Fruit fly (Drosophila melanogaster) whole organism, embryonic: ENCODE measurements around the gene Cralbp.
A peak's percentile ranks its signal among the peaks of the same experiment; 100 is the strongest.

Source experiments
- Abd-B ChIP-seq: fragments of 200-800 bp; sonication (Bioruptor generic); optimal IDR thresholded peaks from 2 replicates; lab custom pipeline; 2018; ENCODE audit warnings: missing biosample characterization, mild to moderate bottlenecking, missing genetic modification characterization, moderate library complexity
- Adf1 ChIP-seq: fragments of 200-800 bp; sonication (Bioruptor generic); IDR thresholded peaks from 2 replicates; pipeline ENCODE4 v1.3.6; 2022; ENCODE audit warnings: missing biosample characterization, missing genetic modification characterization
- B-H2 ChIP-seq: fragments of 200-800 bp; sonication (Bioruptor generic); optimal IDR thresholded peaks from 2 replicates; lab custom pipeline; 2018; ENCODE audit warnings: missing biosample characterization, mild to moderate bottlenecking, missing genetic modification characterization
- CG10543 ChIP-seq: fragments of 200-800 bp; sonication (Bioruptor generic); optimal IDR thresholded peaks from 3 replicates; lab custom pipeline; 2017; ENCODE audit warnings: missing biosample characterization, mild to moderate bottlenecking, missing genetic modification characterization, moderate library complexity
- CG15011 ChIP-seq: fragments of 200-800 bp; sonication (Bioruptor generic); optimal IDR thresholded peaks from 3 replicates; lab custom pipeline; 2018; ENCODE audit warnings: missing biosample characterization, mild to moderate bottlenecking, missing genetic modification characterization
- CG15514 ChIP-seq: fragments of 200-800 bp; sonication (Bioruptor generic); optimal IDR thresholded peaks from 3 replicates; lab custom pipeline; 2017; ENCODE audit warnings: missing biosample characterization, missing genetic modification characterization, mild to moderate bottlenecking, moderate library complexity, missing genetic modification reagents
- CG18599 ChIP-seq: fragments of 200-800 bp; sonication (Bioruptor generic); optimal IDR thresholded peaks from 3 replicates; lab custom pipeline; 2017; ENCODE audit warnings: missing biosample characterization, missing genetic modification characterization, mild to moderate bottlenecking, moderate library complexity, missing genetic modification reagents
- CG2678 ChIP-seq: fragments of 200-800 bp; sonication (Bioruptor generic); optimal IDR thresholded peaks from 3 replicates; lab custom pipeline; 2019; ENCODE audit warnings: missing biosample characterization, mild to moderate bottlenecking, missing genetic modification characterization, moderate library complexity
- CG30431 ChIP-seq: fragments of 200-800 bp; sonication (Bioruptor generic); optimal IDR thresholded peaks from 2 replicates; lab custom pipeline; 2017; ENCODE audit warnings: missing biosample characterization, missing genetic modification characterization
- CG31365 ChIP-seq: fragments of 200-800 bp; sonication (Bioruptor generic); optimal IDR thresholded peaks from 2 replicates; lab custom pipeline; 2018; ENCODE audit warnings: missing biosample characterization, mild to moderate bottlenecking, missing genetic modification characterization
- CG32772 ChIP-seq: fragments of 200-800 bp; sonication (Bioruptor generic); IDR thresholded peaks from 2 replicates; pipeline ENCODE4 v1.3.6; 2022; ENCODE audit warnings: missing biosample characterization, missing genetic modification characterization
- CG34224 ChIP-seq: fragments of 200-800 bp; sonication (Bioruptor generic); IDR thresholded peaks from 3 replicates; pipeline ENCODE4 v1.3.6; 2022; ENCODE audit warnings: missing biosample characterization, missing genetic modification characterization; ENCODE audit not compliant: partially characterized antibody
- CG4282 ChIP-seq: fragments of 200-800 bp; sonication (Bioruptor generic); optimal IDR thresholded peaks from 2 replicates; lab custom pipeline; 2016; ENCODE audit warnings: missing biosample characterization, missing genetic modification characterization
- CG4617 ChIP-seq: fragments of 200-800 bp; sonication (Bioruptor generic); optimal IDR thresholded peaks from 3 replicates; lab custom pipeline; 2016; ENCODE audit warnings: missing biosample characterization, missing genetic modification characterization, borderline replicate concordance
- CG6254 ChIP-seq: fragments of 200-800 bp; sonication (Bioruptor generic); optimal IDR thresholded peaks from 3 replicates; lab custom pipeline; 2017; ENCODE audit warnings: mild to moderate bottlenecking, missing biosample characterization, missing genetic modification reagents, missing genetic modification characterization
- CG8359 ChIP-seq: fragments of 200-800 bp; sonication (Bioruptor generic); optimal IDR thresholded peaks from 2 replicates; lab custom pipeline; 2017; ENCODE audit warnings: missing biosample characterization, mild to moderate bottlenecking, missing genetic modification characterization, borderline replicate concordance
- Dip2 ChIP-seq: fragments of 200-800 bp; sonication (Bioruptor generic); IDR thresholded peaks from 2 replicates; pipeline ENCODE4 v1.3.6; 2022; ENCODE audit warnings: missing biosample characterization, missing genetic modification characterization
- Dip3 ChIP-seq: fragments of 200-800 bp; sonication (Bioruptor generic); optimal IDR thresholded peaks from 3 replicates; lab custom pipeline; 2016; ENCODE audit warnings: missing biosample characterization, missing genetic modification characterization
- Drgx ChIP-seq: fragments of 200-800 bp; sonication (Bioruptor generic); IDR thresholded peaks from 2 replicates; pipeline ENCODE4 v1.3.6; 2022; ENCODE audit warnings: missing biosample characterization, missing genetic modification characterization
- Fer1 ChIP-seq: fragments of 200-800 bp; sonication (Bioruptor generic); optimal IDR thresholded peaks from 2 replicates; lab custom pipeline; 2017; ENCODE audit warnings: missing biosample characterization, mild to moderate bottlenecking, missing genetic modification characterization
- HHEX ChIP-seq: fragments of 200-800 bp; sonication (Bioruptor generic); optimal IDR thresholded peaks from 3 replicates; lab custom pipeline; 2017; ENCODE audit warnings: missing biosample characterization, mild to moderate bottlenecking, missing genetic modification characterization, missing genetic modification reagents
- Nf-YB ChIP-seq: fragments of 200-800 bp; sonication (Bioruptor generic); optimal IDR thresholded peaks from 3 replicates; lab custom pipeline; 2019; ENCODE audit warnings: missing biosample characterization, mild to moderate bottlenecking, missing genetic modification characterization, moderate library complexity
- Poxn ChIP-seq: fragments of 200-800 bp; sonication (Bioruptor generic); IDR thresholded peaks from 2 replicates; pipeline ENCODE4 v1.3.6; 2022; ENCODE audit warnings: missing biosample characterization, missing genetic modification characterization
- Sin3A ChIP-seq: fragments of >200 bp; optimal IDR thresholded peaks from 2 replicates; lab custom pipeline; 2018
- Xbp1 ChIP-seq: fragments of 200-800 bp; sonication (Bioruptor generic); optimal IDR thresholded peaks from 3 replicates; lab custom pipeline; 2016; ENCODE audit warnings: missing biosample characterization, mild to moderate bottlenecking, missing genetic modification characterization
- YL-1 ChIP-seq: fragments of 200-800 bp; sonication (Bioruptor generic); optimal IDR thresholded peaks from 3 replicates; lab custom pipeline; 2017; ENCODE audit warnings: missing biosample characterization, mild to moderate bottlenecking, missing genetic modification characterization
- aop ChIP-seq: fragments of 200-800 bp; sonication (Bioruptor generic); IDR thresholded peaks from 2 replicates; pipeline ENCODE4 v1.3.6; 2022; ENCODE audit warnings: missing biosample characterization, missing genetic modification characterization
- az2 ChIP-seq: fragments of 200-800 bp; sonication (Bioruptor generic); optimal IDR thresholded peaks from 3 replicates; lab custom pipeline; 2016; ENCODE audit warnings: missing biosample characterization, missing genetic modification characterization
- bigmax ChIP-seq: fragments of 200-800 bp; sonication (Bioruptor generic); optimal IDR thresholded peaks from 2 replicates; lab custom pipeline; 2018; ENCODE audit warnings: missing biosample characterization, mild to moderate bottlenecking, missing genetic modification characterization
- bsh ChIP-seq, 2 experiments: fragments of 200-800 bp; sonication (Bioruptor generic); optimal IDR thresholded peaks; 2 replicates each; lab custom pipeline; 2017 to 2018; ENCODE audit warnings: mild to moderate bottlenecking in 2 of 2, missing biosample characterization in 2 of 2, missing genetic modification characterization in 2 of 2, moderate library complexity in 1 of 2
- cad ChIP-seq: fragments of >200 bp; optimal IDR thresholded peaks from 2 replicates; lab custom pipeline; 2017; ENCODE audit warnings: missing biosample characterization, missing genetic modification characterization
- cas ChIP-seq: fragments of 200-800 bp; sonication (Bioruptor generic); IDR thresholded peaks from 2 replicates; pipeline ENCODE4 v1.3.6; 2022; ENCODE audit warnings: missing biosample characterization, missing genetic modification characterization
- cg ChIP-seq: fragments of 200-800 bp; sonication (Bioruptor generic); optimal IDR thresholded peaks from 3 replicates; lab custom pipeline; 2019; ENCODE audit warnings: missing biosample characterization, mild to moderate bottlenecking, missing genetic modification characterization, moderate library complexity
- chif ChIP-seq, 2 experiments: fragments of 200-800 bp; sonication (Bioruptor generic); optimal IDR thresholded peaks; 3 replicates each; lab custom pipeline; 2016; ENCODE audit warnings: missing biosample characterization in 2 of 2, missing genetic modification characterization in 2 of 2
- chinmo ChIP-seq: fragments of 200-800 bp; sonication (Bioruptor generic); IDR thresholded peaks from 4 replicates; pipeline ENCODE4 v1.3.6; 2022; ENCODE audit warnings: missing biosample characterization, missing genetic modification characterization; ENCODE audit not compliant: partially characterized antibody
- cwo ChIP-seq: fragments of 200-800 bp; sonication (Bioruptor generic); optimal IDR thresholded peaks from 3 replicates; lab custom pipeline; 2017; ENCODE audit warnings: missing biosample characterization, missing genetic modification characterization, mild to moderate bottlenecking, moderate library complexity, missing genetic modification reagents
- dm ChIP-seq: fragments of 200-800 bp; sonication (Bioruptor generic); optimal IDR thresholded peaks from 3 replicates; lab custom pipeline; 2016; ENCODE audit warnings: missing biosample characterization, missing genetic modification characterization
- ems ChIP-seq: fragments of 200-800 bp; sonication (Bioruptor generic); optimal IDR thresholded peaks from 3 replicates; lab custom pipeline; 2016; ENCODE audit warnings: missing biosample characterization, missing genetic modification characterization
- luna ChIP-seq: fragments of 200-800 bp; sonication (Bioruptor generic); optimal IDR thresholded peaks from 2 replicates; lab custom pipeline; 2016; ENCODE audit warnings: missing biosample characterization, missing genetic modification characterization
- nau ChIP-seq: fragments of 200-800 bp; sonication (Bioruptor generic); optimal IDR thresholded peaks from 3 replicates; lab custom pipeline; 2017; ENCODE audit warnings: missing biosample characterization, mild to moderate bottlenecking, missing genetic modification characterization, missing genetic modification reagents
- nerfin-1 ChIP-seq: fragments of 200-800 bp; sonication (Bioruptor generic); optimal IDR thresholded peaks from 3 replicates; lab custom pipeline; 2019; ENCODE audit warnings: missing biosample characterization, mild to moderate bottlenecking, missing genetic modification characterization, moderate library complexity
- nerfin-2 ChIP-seq: fragments of 200-800 bp; sonication (Bioruptor generic); IDR thresholded peaks from 2 replicates; pipeline ENCODE4 v1.3.6; 2022; ENCODE audit warnings: missing biosample characterization, missing genetic modification characterization; ENCODE audit not compliant: partially characterized antibody
- nom ChIP-seq: fragments of 200-800 bp; sonication (Bioruptor generic); optimal IDR thresholded peaks from 2 replicates; lab custom pipeline; 2017; ENCODE audit warnings: missing biosample characterization, missing genetic modification characterization, mild to moderate bottlenecking, moderate library complexity, missing genetic modification reagents
- onecut ChIP-seq: fragments of 200-800 bp; sonication (Bioruptor generic); IDR thresholded peaks from 2 replicates; pipeline ENCODE4 v1.3.6; 2022; ENCODE audit warnings: missing biosample characterization, missing genetic modification characterization
- pb ChIP-seq: fragments of 200-800 bp; sonication (Bioruptor generic); optimal IDR thresholded peaks from 3 replicates; lab custom pipeline; 2016; ENCODE audit warnings: missing biosample characterization, missing genetic modification characterization
- repo ChIP-seq: fragments of 200-800 bp; sonication (Bioruptor generic); optimal IDR thresholded peaks from 2 replicates; lab custom pipeline; 2016; ENCODE audit warnings: missing biosample characterization, missing genetic modification characterization
- zfh1 ChIP-seq: fragments of 200-800 bp; sonication (Bioruptor generic); IDR thresholded peaks from 3 replicates; pipeline ENCODE4 v1.3.6; 2022; ENCODE audit warnings: missing biosample characterization, missing genetic modification characterization

The Cralbp gene

dm6 chr3L:5770113-5770798 lies 16.3 kb downstream of the Cralbp start:
- TF ChIP-seq nom, result peak; percentile 97
- TF ChIP-seq CG32772 (GFP tag; lab: Robert Waterston, UW), result 0 out of 2 replicates have a peak, but pooled peaks have one; percentile 11
- peak; percentile 58 for TF ChIP-seq YL-1 (GFP tag; lab: Kevin White, UChicago)
- no peak for TF ChIP-seq bigmax
- TF ChIP-seq bsh (GFP tag; optimal IDR thresholded peaks at IDR 0.05; lab: Kevin White, UChicago), result peak in 1 of 2 experiments; percentile 83
- peak; percentile 67 for TF ChIP-seq nerfin-1 (tag; lab: Kevin White, UChicago)
- peak; percentile 7 for TF ChIP-seq Drgx (GFP tag; lab: Robert Waterston, UW)
- no peak for TF ChIP-seq CG30431 (GFP tag; lab: Kevin White, UChicago)
- peak; percentile 76 for TF ChIP-seq Adf1 (GFP tag; lab: Robert Waterston, UW)
- peak; percentile 14 for TF ChIP-seq Sin3A (lab: Kevin White, UChicago)
- TF ChIP-seq CG10543 (GFP tag; lab: Kevin White, UChicago), result peak; percentile 11
- no peak for TF ChIP-seq CG8359 (GFP tag; lab: Kevin White, UChicago)
- no peak for TF ChIP-seq aop (GFP tag; lab: Robert Waterston, UW)
- TF ChIP-seq onecut, result no peak
- no peak for TF ChIP-seq Dip2 (GFP tag; lab: Robert Waterston, UW)
- peak; percentile 4 for TF ChIP-seq Abd-B (GFP tag; lab: Kevin White, UChicago)
- TF ChIP-seq cg (GFP tag; lab: Kevin White, UChicago), result peak; percentile 81
- peak; percentile 27 for TF ChIP-seq dm (GFP tag; lab: Kevin White, UChicago)
- TF ChIP-seq chinmo (GFP tag; lab: Robert Waterston, UW), result 0 out of 4 replicates have a peak, but pooled peaks have one; percentile 55
- TF ChIP-seq pb (GFP tag; lab: Kevin White, UChicago), result no peak
- TF ChIP-seq HHEX, result no peak
- TF ChIP-seq B-H2 (GFP tag; lab: Kevin White, UChicago), result no peak
- peak; percentile 45 for TF ChIP-seq cad (GFP tag; lab: Kevin White, UChicago)
- no peak for TF ChIP-seq Dip3
- no peak for TF ChIP-seq luna
- peak; percentile 87 for TF ChIP-seq cwo (GFP tag; lab: Kevin White, UChicago)

DNA sequence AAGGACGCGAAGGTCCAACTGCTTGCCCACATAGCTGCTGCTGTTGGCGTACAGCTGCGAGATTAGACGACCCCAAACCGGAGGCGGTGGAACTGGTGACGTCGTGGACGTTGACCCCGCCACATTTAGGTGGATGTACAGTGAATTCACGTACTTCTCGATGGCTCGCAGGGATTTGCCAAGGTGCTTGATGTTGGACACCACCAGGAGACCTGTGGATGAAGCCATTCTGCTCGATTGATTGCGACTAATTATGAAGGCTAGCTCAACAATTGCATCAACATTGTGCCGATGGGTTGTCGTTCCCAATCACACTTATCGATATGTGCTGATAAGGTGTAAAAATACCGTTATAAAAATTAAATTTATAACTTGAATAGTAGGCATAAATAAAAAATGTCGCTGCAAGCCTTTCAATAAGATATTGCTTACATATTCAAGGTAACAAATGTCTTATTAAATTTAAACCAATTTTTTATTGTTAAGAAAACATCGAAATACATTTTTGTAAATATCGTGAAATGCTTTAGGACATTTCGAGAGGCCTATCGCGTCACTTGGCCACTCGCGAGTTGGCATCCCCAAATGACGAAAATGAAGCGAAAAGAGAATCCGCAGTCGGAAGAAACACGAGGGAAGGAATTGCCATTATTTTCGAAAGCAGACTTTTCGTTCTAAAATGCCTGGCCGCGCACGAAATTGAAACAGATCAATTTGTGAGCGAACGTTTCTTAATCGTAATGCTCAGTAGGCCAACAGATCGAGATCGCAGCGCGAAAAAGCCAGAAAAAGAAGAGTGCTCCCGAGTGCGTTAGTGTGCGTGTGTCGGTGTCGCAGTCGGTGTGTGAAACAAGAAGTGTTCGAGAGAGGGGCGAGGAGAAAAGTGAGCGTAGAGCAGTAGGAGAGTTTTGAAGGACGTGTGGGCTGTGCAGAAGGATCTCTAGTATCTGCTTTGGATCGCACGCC lies 17.7 kb downstream of the Cralbp start, which contains the start of the genes Ppat-Dpck and scny:
Gene Ppat-Dpck (minus strand): TSS at position 263 of the 966 bp plus-strand sequence.
Gene scny (plus strand): TSS at position 471 of the 966 bp plus-strand sequence.
- no peak for TF ChIP-seq zfh1
- no peak for TF ChIP-seq ems (GFP tag; lab: Kevin White, UChicago)
- no peak for TF ChIP-seq chif (GFP tag; optimal IDR thresholded peaks at IDR 0.05; lab: Kevin White, UChicago)
- TF ChIP-seq CG4617, result peak; percentile 30
- TF ChIP-seq Xbp1 (GFP tag; lab: Kevin White, UChicago), result peak; percentile 17
- TF ChIP-seq Nf-YB, result no peak
- TF ChIP-seq CG2678 (tag; lab: Kevin White, UChicago), result no peak
- no peak for TF ChIP-seq CG18599 (GFP tag; lab: Kevin White, UChicago)
- peak; percentile 59; the same call in 1 of the 2 replicates for TF ChIP-seq nerfin-2 (GFP tag; lab: Robert Waterston, UW)
- TF ChIP-seq cas, result no peak
- TF ChIP-seq Fer1 (GFP tag; lab: Kevin White, UChicago), result peak; percentile 33
- TF ChIP-seq Poxn, result no peak
- TF ChIP-seq az2 (GFP tag; lab: Kevin White, UChicago), result no peak
- TF ChIP-seq CG4282 (GFP tag; lab: Kevin White, UChicago), result peak; percentile 4
- no peak for TF ChIP-seq CG31365
- no peak for TF ChIP-seq repo
- peak; percentile 61 for TF ChIP-seq CG15514
- peak; percentile 94 for TF ChIP-seq CG34224 (GFP tag; lab: Robert Waterston, UW)
- no peak for TF ChIP-seq CG15011 (GFP tag; lab: Kevin White, UChicago)
- no peak for TF ChIP-seq CG6254 (GFP tag; lab: Kevin White, UChicago)
- TF ChIP-seq nau, result no peak
